Fruit fly (Drosophila melanogaster) whole organism: ENCODE data around the gene tacc.

Source experiments
- CG8478 ChIP-seq: fragments of >200 bp; optimal IDR thresholded peaks from 2 replicates; lab custom pipeline; 2018; ENCODE audit warnings: inconsistent platforms
- Dll ChIP-seq: fragments of >200 bp; optimal IDR thresholded peaks from 2 replicates; lab custom pipeline; 2017
- EcR ChIP-seq, 2 experiments: fragments of >200 bp; optimal IDR thresholded peaks; 2 replicates each; lab custom pipeline; 2017; ENCODE audit warnings: missing biosample characterization in 2 of 2, missing genetic modification characterization in 2 of 2, missing genetic modification reagents in 2 of 2
- pan ChIP-seq: fragments of >200 bp; optimal IDR thresholded peaks from 2 replicates; lab custom pipeline; 2017
- psq ChIP-seq: fragments of >200 bp; optimal IDR thresholded peaks from 2 replicates; lab custom pipeline; 2017
- usp ChIP-seq: fragments of >200 bp; optimal IDR thresholded peaks from 2 replicates; lab custom pipeline; 2017; ENCODE audit warnings: missing biosample characterization, missing genetic modification characterization, mixed read lengths

DNA sequence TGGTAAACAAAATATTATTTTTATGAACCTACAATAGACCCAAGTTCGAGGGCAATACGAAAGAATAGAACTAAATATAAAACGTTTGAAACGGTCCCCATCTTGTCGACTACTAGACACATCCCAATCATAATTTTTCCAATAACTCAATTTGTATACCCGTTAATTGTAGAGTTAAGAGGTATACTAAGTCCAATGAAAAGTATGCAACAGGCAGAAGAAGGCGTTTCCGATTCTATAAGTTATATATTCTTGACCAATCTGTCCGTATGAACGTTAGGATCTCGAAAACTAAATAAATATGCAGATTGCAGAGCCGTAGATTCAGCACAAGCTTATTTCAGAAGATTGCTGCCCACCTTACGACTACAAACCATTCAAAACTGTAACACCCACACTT is 58.3 kb downstream of the tacc start, which contains the start of gene CG33927:
- no peak for TF ChIP-seq pan (lab: Kevin White, UChicago)
- TF ChIP-seq usp (GFP tag; lab: Kevin White, UChicago) = no peak
- no peak for TF ChIP-seq Dll (lab: Kevin White, UChicago)
- TF ChIP-seq psq (lab: Kevin White, UChicago) = no peak
- TF ChIP-seq EcR (GFP tag; optimal IDR thresholded peaks at IDR 0.05; lab: Kevin White, UChicago) = no peak
- no peak for TF ChIP-seq CG8478 (lab: Kevin White, UChicago)
